Fruit fly (Drosophila melanogaster) whole organism, embryonic: ENCODE measurements around the gene CG16779.

Experiments
- Awh ChIP-seq: fragments of 200-800 bp; sonication (Bioruptor generic); IDR thresholded peaks from 2 replicates; pipeline ENCODE4, ENCODE4 v1.3.6; 2022; ENCODE audit warnings: missing biosample characterization, missing genetic modification characterization
- B-H2 ChIP-seq: fragments of 200-800 bp; sonication (Bioruptor generic); optimal IDR thresholded peaks from 2 replicates; lab custom pipeline; 2018; ENCODE audit warnings: missing biosample characterization, mild to moderate bottlenecking, missing genetic modification characterization
- CG11093 ChIP-seq: fragments of 200-800 bp; sonication (Bioruptor generic); IDR thresholded peaks from 3 replicates; pipeline ENCODE4 v1.3.6; 2022; ENCODE audit warnings: missing biosample characterization, missing genetic modification characterization
- CG11504 ChIP-seq: fragments of 200-800 bp; sonication (Bioruptor generic); optimal IDR thresholded peaks from 3 replicates; lab custom pipeline; 2019; ENCODE audit warnings: missing biosample characterization, mild to moderate bottlenecking, missing genetic modification characterization, moderate library complexity
- CG12236 ChIP-seq: fragments of 200-800 bp; sonication (Bioruptor generic); optimal IDR thresholded peaks from 2 replicates; lab custom pipeline; 2016; ENCODE audit warnings: missing biosample characterization, missing genetic modification characterization
- CG13287 ChIP-seq: fragments of 200-800 bp; sonication (Bioruptor generic); IDR thresholded peaks from 2 replicates; pipeline ENCODE4 v1.3.6; 2022; ENCODE audit warnings: missing biosample characterization, missing genetic modification characterization; ENCODE audit not compliant: partially characterized antibody
- CG13424 ChIP-seq: fragments of 200-800 bp; sonication (Bioruptor generic); optimal IDR thresholded peaks from 2 replicates; lab custom pipeline; 2019; ENCODE audit warnings: missing biosample characterization, mild to moderate bottlenecking, missing genetic modification characterization, moderate library complexity
- CG14014 ChIP-seq: fragments of 200-800 bp; sonication (Bioruptor generic); IDR thresholded peaks from 2 replicates; pipeline ENCODE4 v1.3.6; 2022; ENCODE audit warnings: missing biosample characterization, missing genetic modification characterization
- CG14667 ChIP-seq: fragments of 200-800 bp; sonication (Bioruptor generic); IDR thresholded peaks from 2 replicates; pipeline ENCODE4 v1.3.6; 2022; ENCODE audit warnings: missing biosample characterization, missing genetic modification characterization
- CG15011 ChIP-seq: fragments of 200-800 bp; sonication (Bioruptor generic); optimal IDR thresholded peaks from 3 replicates; lab custom pipeline; 2018; ENCODE audit warnings: missing biosample characterization, mild to moderate bottlenecking, missing genetic modification characterization
- CG15073 ChIP-seq: fragments of 200-800 bp; sonication (Bioruptor generic); optimal IDR thresholded peaks from 2 replicates; lab custom pipeline; 2016; ENCODE audit warnings: missing biosample characterization, missing genetic modification characterization
- CG17385 ChIP-seq: fragments of 200-800 bp; sonication (Bioruptor generic); optimal IDR thresholded peaks from 3 replicates; lab custom pipeline; 2018; ENCODE audit warnings: missing biosample characterization, mild to moderate bottlenecking, missing genetic modification characterization
- CG2712 ChIP-seq: fragments of 200-800 bp; optimal IDR thresholded peaks from 3 replicates; lab custom pipeline; 2019; ENCODE audit warnings: missing biosample characterization, mild to moderate bottlenecking, missing genetic modification characterization, moderate library complexity
- CG31365 ChIP-seq: fragments of 200-800 bp; sonication (Bioruptor generic); optimal IDR thresholded peaks from 2 replicates; lab custom pipeline; 2018; ENCODE audit warnings: missing biosample characterization, mild to moderate bottlenecking, missing genetic modification characterization
- CG3995 ChIP-seq: fragments of 200-800 bp; sonication (Bioruptor generic); optimal IDR thresholded peaks from 3 replicates; lab custom pipeline; 2016; ENCODE audit warnings: missing biosample characterization, missing genetic modification characterization
- CG4707 ChIP-seq: fragments of 200-800 bp; sonication (Bioruptor generic); optimal IDR thresholded peaks from 2 replicates; lab custom pipeline; 2018; ENCODE audit warnings: missing biosample characterization, mild to moderate bottlenecking, missing genetic modification characterization, moderate library complexity
- CG8765 ChIP-seq: fragments of 200-800 bp; sonication (Bioruptor generic); IDR thresholded peaks from 2 replicates; pipeline ENCODE4 v1.3.6; 2022; ENCODE audit warnings: missing biosample characterization, missing genetic modification characterization
- CG9817 ChIP-seq: fragments of 200-800 bp; sonication (Bioruptor generic); optimal IDR thresholded peaks from 2 replicates; lab custom pipeline; 2018; ENCODE audit warnings: missing biosample characterization, mild to moderate bottlenecking, missing genetic modification characterization, moderate library complexity
- Dip2 ChIP-seq: fragments of 200-800 bp; sonication (Bioruptor generic); IDR thresholded peaks from 2 replicates; pipeline ENCODE4 v1.3.6; 2022; ENCODE audit warnings: missing biosample characterization, missing genetic modification characterization
- Dp ChIP-seq: fragments of 200-800 bp; sonication (Bioruptor generic); optimal IDR thresholded peaks from 2 replicates; lab custom pipeline; 2018; ENCODE audit warnings: missing biosample characterization, mild to moderate bottlenecking, missing genetic modification characterization, moderate library complexity
- Drgx ChIP-seq: fragments of 200-800 bp; sonication (Bioruptor generic); IDR thresholded peaks from 2 replicates; pipeline ENCODE4 v1.3.6; 2022; ENCODE audit warnings: missing biosample characterization, missing genetic modification characterization
- HmgD ChIP-seq: fragments of 200-800 bp; sonication (Bioruptor generic); optimal IDR thresholded peaks from 3 replicates; lab custom pipeline; 2016; ENCODE audit warnings: missing biosample characterization, missing genetic modification characterization
- Med ChIP-seq: fragments of 200-800 bp; sonication (Bioruptor generic); peaks from one replicate; lab custom pipeline; 2016; ENCODE audit warnings: missing biosample characterization, missing genetic modification characterization, mild to moderate bottlenecking, inconsistent platforms, moderate library complexity
- Mrtf ChIP-seq: fragments of 200-800 bp; sonication (Bioruptor generic); IDR thresholded peaks from 3 replicates; pipeline ENCODE4 v1.3.6; 2022; ENCODE audit warnings: missing biosample characterization, missing genetic modification characterization
- NC2α ChIP-seq: fragments of 200-800 bp; sonication (Bioruptor generic); optimal IDR thresholded peaks from 2 replicates; lab custom pipeline; 2016; ENCODE audit warnings: missing biosample characterization, missing genetic modification characterization
- NfI ChIP-seq: fragments of 200-800 bp; sonication (Bioruptor generic); optimal IDR thresholded peaks from 3 replicates; lab custom pipeline; 2018; ENCODE audit warnings: missing biosample characterization, mild to moderate bottlenecking, missing genetic modification characterization, moderate library complexity
- Spps ChIP-seq: fragments of 200-800 bp; sonication (Bioruptor generic); optimal IDR thresholded peaks from 2 replicates; lab custom pipeline; 2018; ENCODE audit warnings: missing biosample characterization, mild to moderate bottlenecking, missing genetic modification characterization
- Xrp1 ChIP-seq: fragments of 200-800 bp; sonication (Bioruptor generic); IDR thresholded peaks from 2 replicates; pipeline ENCODE4 v1.3.6; 2022; ENCODE audit warnings: missing biosample characterization, missing genetic modification characterization
- aop ChIP-seq: fragments of 200-800 bp; sonication (Bioruptor generic); IDR thresholded peaks from 2 replicates; pipeline ENCODE4 v1.3.6; 2022; ENCODE audit warnings: missing biosample characterization, missing genetic modification characterization
- az2 ChIP-seq: fragments of 200-800 bp; sonication (Bioruptor generic); optimal IDR thresholded peaks from 3 replicates; lab custom pipeline; 2016; ENCODE audit warnings: missing biosample characterization, missing genetic modification characterization
- btn ChIP-seq: fragments of 200-800 bp; sonication (Bioruptor generic); optimal IDR thresholded peaks from 2 replicates; lab custom pipeline; 2016; ENCODE audit warnings: missing biosample characterization, missing genetic modification characterization
- chm ChIP-seq: fragments of 200-800 bp; sonication (Bioruptor generic); IDR thresholded peaks from 2 replicates; pipeline ENCODE4 v1.3.6; 2022; ENCODE audit warnings: missing biosample characterization, missing genetic modification characterization
- cwo ChIP-seq: fragments of 200-800 bp; sonication (Bioruptor generic); optimal IDR thresholded peaks from 3 replicates; lab custom pipeline; 2017; ENCODE audit warnings: missing biosample characterization, missing genetic modification characterization, mild to moderate bottlenecking, moderate library complexity, missing genetic modification reagents
- emc ChIP-seq: fragments of 200-800 bp; sonication (Bioruptor generic); optimal IDR thresholded peaks from 2 replicates; lab custom pipeline; 2016; ENCODE audit warnings: missing biosample characterization, missing genetic modification characterization
- fd96Cb ChIP-seq: fragments of 200-800 bp; sonication (Bioruptor generic); optimal IDR thresholded peaks from 2 replicates; lab custom pipeline; 2018; ENCODE audit warnings: missing biosample characterization, mild to moderate bottlenecking, missing genetic modification characterization, moderate library complexity
- gcm ChIP-seq: fragments of 200-800 bp; sonication (Bioruptor generic); optimal IDR thresholded peaks from 2 replicates; lab custom pipeline; 2019; ENCODE audit warnings: missing biosample characterization, mild to moderate bottlenecking, missing genetic modification characterization, moderate library complexity
- lov ChIP-seq, 2 experiments: fragments of 200-800 bp in 1 of 2; fragments of >200 bp in 1 of 2; sonication (Bioruptor generic) in 1 of 2; IDR thresholded peaks in 1 of 2; optimal IDR thresholded peaks in 1 of 2; 2 replicates in 1 of 2; 3 replicates in 1 of 2; pipeline versions ENCODE4 v1.3.6 to Lab custom; 2017 to 2022; ENCODE audit warnings: missing biosample characterization in 1 of 2, missing genetic modification characterization in 1 of 2
- mirr ChIP-seq: fragments of 200-800 bp; sonication (Bioruptor generic); optimal IDR thresholded peaks from 3 replicates; lab custom pipeline; 2018; ENCODE audit warnings: missing biosample characterization, mild to moderate bottlenecking, missing genetic modification characterization
- nau ChIP-seq: fragments of 200-800 bp; sonication (Bioruptor generic); optimal IDR thresholded peaks from 3 replicates; lab custom pipeline; 2017; ENCODE audit warnings: missing biosample characterization, mild to moderate bottlenecking, missing genetic modification characterization, missing genetic modification reagents
- odd ChIP-seq: fragments of 200-800 bp; sonication (Bioruptor generic); optimal IDR thresholded peaks from 2 replicates; lab custom pipeline; 2017; ENCODE audit warnings: missing biosample characterization, mild to moderate bottlenecking, missing genetic modification characterization
- peb ChIP-seq: fragments of 200-800 bp; sonication (Bioruptor generic); IDR thresholded peaks from 2 replicates; pipeline ENCODE4 v1.3.6; 2022; ENCODE audit warnings: missing biosample characterization, missing genetic modification characterization
- psq ChIP-seq: fragments of 200-800 bp; sonication (Bioruptor generic); optimal IDR thresholded peaks from 2 replicates; lab custom pipeline; 2017; ENCODE audit warnings: missing biosample characterization, missing genetic modification characterization
- pzg ChIP-seq: fragments of 200-800 bp; sonication (Bioruptor generic); optimal IDR thresholded peaks from 3 replicates; lab custom pipeline; 2018; ENCODE audit warnings: missing biosample characterization, mild to moderate bottlenecking, missing genetic modification characterization, moderate library complexity
- row ChIP-seq: fragments of 200-800 bp; sonication (Bioruptor generic); IDR thresholded peaks from 3 replicates; pipeline ENCODE4 v1.3.6; 2022; ENCODE audit warnings: missing biosample characterization, missing genetic modification characterization
- sc ChIP-seq, 3 experiments: fragments of >200 bp in 2 of 3; fragments of 200-800 bp in 1 of 3; sonication (Bioruptor generic) in 1 of 3; optimal IDR thresholded peaks; 2 replicates in 2 of 3; 3 replicates in 1 of 3; lab custom pipeline; 2017; ENCODE audit warnings: mild to moderate bottlenecking in 1 of 3, missing biosample characterization in 1 of 3, missing genetic modification characterization in 1 of 3, missing genetic modification reagents in 1 of 3
- sens ChIP-seq: fragments of 200-800 bp; sonication (Bioruptor generic); peaks from one replicate; lab custom pipeline; 2016; ENCODE audit warnings: missing biosample characterization, missing genetic modification characterization
- seq ChIP-seq: fragments of 200-800 bp; sonication (Bioruptor generic); IDR thresholded peaks from 2 replicates; pipeline ENCODE4 v1.3.6; 2022; ENCODE audit warnings: missing biosample characterization, missing genetic modification characterization
- sr ChIP-seq: fragments of 200-800 bp; sonication (Bioruptor generic); IDR thresholded peaks from 3 replicates; pipeline ENCODE4 v1.3.6; 2022; ENCODE audit warnings: missing biosample characterization, missing genetic modification characterization
- tx ChIP-seq: fragments of 200-800 bp; sonication (Bioruptor generic); optimal IDR thresholded peaks from 2 replicates; lab custom pipeline; 2016; ENCODE audit warnings: missing biosample characterization, missing genetic modification characterization
- zen ChIP-seq: fragments of 200-800 bp; sonication (Bioruptor generic); optimal IDR thresholded peaks from 3 replicates; lab custom pipeline; 2018; ENCODE audit warnings: missing biosample characterization, mild to moderate bottlenecking, missing genetic modification characterization, moderate library complexity

CG16779 gene

DNA sequence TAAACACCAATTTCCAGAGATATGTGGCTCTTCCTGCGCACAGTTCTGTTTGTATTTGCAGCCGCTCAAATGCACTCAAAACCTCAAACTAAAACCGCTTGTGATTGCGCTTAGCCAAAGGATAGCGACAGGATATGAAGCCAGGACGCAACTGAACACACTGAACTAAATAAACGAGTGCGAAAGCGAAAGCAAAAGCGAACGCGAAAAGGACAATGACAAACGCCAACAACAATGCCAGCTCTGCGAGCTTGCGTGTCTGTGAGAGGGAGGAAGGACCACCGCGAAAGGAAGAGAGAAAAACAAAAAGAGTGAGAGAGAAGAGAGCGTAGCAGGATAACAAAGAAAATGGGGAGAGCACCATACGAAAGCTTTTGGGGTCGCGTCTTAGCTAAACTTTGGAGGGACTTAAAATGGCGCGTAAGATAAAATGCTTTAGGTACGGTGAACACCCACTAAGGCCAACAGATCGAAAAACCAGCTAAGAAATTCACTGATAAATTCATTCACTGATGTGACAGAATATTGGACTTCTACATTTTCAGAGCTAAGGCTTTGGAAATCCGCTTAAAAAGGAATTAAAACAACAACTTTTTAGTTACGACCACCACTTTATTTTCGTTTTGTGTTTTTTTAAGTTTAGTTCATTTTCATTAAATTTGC lies 32.9 kb downstream of the CG16779 start, which contains the start of gene GstZ2 (continued):
- TF ChIP-seq fd96Cb (no peak), lov (optimal IDR thresholded peaks at IDR 0.05; lab: Kevin White, UChicago) (no peak), lov (GFP tag; IDR thresholded peaks at IDR 0.05; lab: Robert Waterston, UW) (no peak), CG11093 (GFP tag; lab: Robert Waterston, UW) (no peak), CG4707 (GFP tag; lab: Kevin White, UChicago) (no peak), sr (no peak), B-H2 (no peak), CG14667 (GFP tag; lab: Robert Waterston, UW) (0 out of 2 replicates have a peak, but pooled peaks have one; percentile 5), zen (tag; lab: Kevin White, UChicago) (no peak), CG15011 (no peak), CG3995 (GFP tag; lab: Kevin White, UChicago) (no peak), nau (no peak), Dip2 (GFP tag; lab: Robert Waterston, UW) (no peak), tx (GFP tag; lab: Kevin White, UChicago) (no peak), aop (GFP tag; lab: Robert Waterston, UW) (no peak), NfI (no peak), peb (GFP tag; lab: Robert Waterston, UW) (no peak), CG2712 (tag; lab: Kevin White, UChicago) (no peak), CG14014 (GFP tag; lab: Robert Waterston, UW) (no peak), CG13287 (GFP tag; lab: Robert Waterston, UW) (no peak), HmgD (GFP tag; lab: Kevin White, UChicago) (no peak), CG8765 (no peak), CG13424 (tag; lab: Kevin White, UChicago) (no peak), NC2α (GFP tag; lab: Kevin White, UChicago) (no peak), emc (no peak), CG11504 (tag; lab: Kevin White, UChicago) (peak; percentile 15), mirr (GFP tag; lab: Kevin White, UChicago) (no peak), cwo (GFP tag; lab: Kevin White, UChicago) (no peak), CG31365 (tag; lab: Kevin White, UChicago) (no peak), Xrp1 (GFP tag; lab: Robert Waterston, UW) (no peak), gcm (no peak), Awh (no peak), chm (no peak), Mrtf (GFP tag; lab: Robert Waterston, UW) (no peak), Dp (GFP tag; lab: Kevin White, UChicago) (peak; percentile 45), row (peak; percentile 56), Drgx (no peak), odd (no peak), sc (optimal IDR thresholded peaks at IDR 0.05; lab: Kevin White, UChicago) (no peak), sc (GFP tag; optimal IDR thresholded peaks at IDR 0.05; lab: Kevin White, UChicago) (no peak), btn (GFP tag; lab: Kevin White, UChicago) (no peak), Spps (tag; lab: Kevin White, UChicago) (no peak), CG15073 (GFP tag; lab: Kevin White, UChicago) (no peak), psq (GFP tag; lab: Kevin White, UChicago) (peak; percentile 61), az2 (GFP tag; lab: Kevin White, UChicago) (no peak), Med (GFP tag; lab: Kevin White, UChicago) (peak; percentile 58), seq (GFP tag; lab: Robert Waterston, UW) (peak; percentile 40; the same call in 1 of the 2 replicates), CG12236 (GFP tag; lab: Kevin White, UChicago) (no peak), CG17385 (GFP tag; lab: Kevin White, UChicago) (no peak), pzg (GFP tag; lab: Kevin White, UChicago) (peak; percentile 12), CG9817 (no peak), sens (GFP tag; lab: Kevin White, UChicago) (peak; percentile 37)
